Fruit fly (Drosophila melanogaster): ENCODE measurements around the gene Anp.

The Anp gene

DNA sequence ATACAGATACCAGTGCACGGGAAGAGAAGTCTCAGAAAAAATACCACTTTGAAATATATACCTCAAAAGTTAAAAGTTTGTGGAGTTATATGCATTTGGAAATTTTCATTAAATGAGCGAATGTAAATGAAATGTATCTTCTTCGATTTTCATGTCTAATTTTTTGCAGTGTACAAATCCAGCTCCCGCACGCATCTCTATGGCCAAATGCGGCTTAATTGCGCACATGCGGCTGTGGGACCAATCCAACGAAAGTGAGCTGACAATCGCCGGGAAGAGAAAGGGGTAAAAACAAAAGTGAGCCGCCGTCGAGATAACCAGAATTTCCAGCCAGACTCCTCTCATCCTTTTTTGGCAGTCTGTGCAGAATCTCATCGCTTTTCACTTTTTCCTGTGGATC, 45.6 kb upstream of the Anp start (continued):
- peak; percentile 73 for TF ChIP-seq CG3919 (GFP tag; optimal IDR thresholded peaks at IDR 0.05)
- TF ChIP-seq CG11294 (GFP tag; IDR thresholded peaks at IDR 0.05) = peak; percentile 42; the same call in 1 of the 2 replicates
- peak; percentile 71 for TF ChIP-seq CG4318 (GFP tag; optimal IDR thresholded peaks at IDR 0.05)
- peak; percentile 66 for TF ChIP-seq svp (GFP tag)
- TF ChIP-seq CG8119 (GFP tag; IDR thresholded peaks at IDR 0.05) = peak; percentile 88
- TF ChIP-seq CG6808 (GFP tag; optimal IDR thresholded peaks at IDR 0.05) = no peak
- TF ChIP-seq CG8632 (GFP tag; optimal IDR thresholded peaks at IDR 0.05) = no peak
- no peak for TF ChIP-seq CG8319 (GFP tag; optimal IDR thresholded peaks at IDR 0.05)
- TF ChIP-seq CG6163 (GFP tag; IDR thresholded peaks at IDR 0.05) = peak; percentile 83
- TF ChIP-seq Eip75B (GFP tag; optimal IDR thresholded peaks at IDR 0.05) = peak; percentile 42
- no peak for TF ChIP-seq fkh (GFP tag; optimal IDR thresholded peaks at IDR 0.05)
- TF ChIP-seq CG7368 (GFP tag; optimal IDR thresholded peaks at IDR 0.05) = no peak
- TF ChIP-seq Met (GFP tag; optimal IDR thresholded peaks at IDR 0.05) = peak; percentile 17
- TF ChIP-seq CG6792 (GFP tag; optimal IDR thresholded peaks at IDR 0.05) = peak; percentile 37
- peak; percentile 4 for TF ChIP-seq Ets96B (tag; optimal IDR thresholded peaks at IDR 0.05)
- peak; percentile 31 for TF ChIP-seq acj6 (GFP tag; optimal IDR thresholded peaks at IDR 0.05)
- peak; percentile 89 for TF ChIP-seq Hr4 (GFP tag; optimal IDR thresholded peaks at IDR 0.05)
- TF ChIP-seq CG3032 (tag; optimal IDR thresholded peaks at IDR 0.05) = no peak
- peak in 1 of 2 experiments; percentile 64 for TF ChIP-seq salr (GFP tag; optimal IDR thresholded peaks at IDR 0.05)
- peak; percentile 57 for TF ChIP-seq pdm3 (GFP tag; optimal IDR thresholded peaks at IDR 0.05)
- no peak for TF ChIP-seq Smox (GFP tag; optimal IDR thresholded peaks at IDR 0.05)
- TF ChIP-seq ss (GFP tag; optimal IDR thresholded peaks at IDR 0.05) = no peak
- TF ChIP-seq CG9139 (GFP tag; optimal IDR thresholded peaks at IDR 0.05) = no peak
- no peak for TF ChIP-seq cyc (GFP tag; optimal IDR thresholded peaks at IDR 0.05)
- peak; percentile 88 for TF ChIP-seq CG32006 (GFP tag; optimal IDR thresholded peaks at IDR 0.05)

DNA sequence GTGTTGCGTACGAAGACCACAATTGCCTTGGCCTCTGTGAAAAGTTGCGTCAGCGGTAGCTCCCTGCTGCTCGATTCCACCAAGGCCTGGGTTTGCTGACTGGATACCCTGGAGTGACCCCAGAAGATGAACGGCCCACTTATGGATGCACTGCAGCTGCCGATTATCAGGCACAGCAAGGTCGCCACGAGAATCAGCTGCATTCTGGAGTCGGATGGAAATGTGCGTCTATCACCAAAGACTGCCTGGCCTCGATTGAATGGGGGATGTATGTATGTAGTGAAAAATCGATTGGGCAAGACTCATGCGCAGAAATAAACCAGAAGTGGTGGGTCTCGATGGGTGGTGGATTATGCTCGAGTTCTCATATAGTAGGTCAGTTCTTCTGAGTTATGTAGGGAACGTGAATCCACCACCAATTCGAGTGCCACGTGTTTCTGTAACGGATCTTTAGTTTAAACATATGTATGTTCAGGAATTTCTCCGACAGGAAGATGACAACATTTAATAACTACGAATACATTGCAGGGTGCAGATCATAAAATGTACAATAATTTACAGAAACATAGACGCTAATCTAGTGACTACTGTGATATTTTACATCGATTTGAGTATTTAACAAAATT, 43.5 kb upstream of the Anp start, which contains the start of gene VhaAC45RP:
Gene VhaAC45RP (minus strand): TSS at position 261 of the 626 bp plus-strand sequence.
- no peak for TF ChIP-seq CG7368 (GFP tag; optimal IDR thresholded peaks at IDR 0.05)

DNA sequence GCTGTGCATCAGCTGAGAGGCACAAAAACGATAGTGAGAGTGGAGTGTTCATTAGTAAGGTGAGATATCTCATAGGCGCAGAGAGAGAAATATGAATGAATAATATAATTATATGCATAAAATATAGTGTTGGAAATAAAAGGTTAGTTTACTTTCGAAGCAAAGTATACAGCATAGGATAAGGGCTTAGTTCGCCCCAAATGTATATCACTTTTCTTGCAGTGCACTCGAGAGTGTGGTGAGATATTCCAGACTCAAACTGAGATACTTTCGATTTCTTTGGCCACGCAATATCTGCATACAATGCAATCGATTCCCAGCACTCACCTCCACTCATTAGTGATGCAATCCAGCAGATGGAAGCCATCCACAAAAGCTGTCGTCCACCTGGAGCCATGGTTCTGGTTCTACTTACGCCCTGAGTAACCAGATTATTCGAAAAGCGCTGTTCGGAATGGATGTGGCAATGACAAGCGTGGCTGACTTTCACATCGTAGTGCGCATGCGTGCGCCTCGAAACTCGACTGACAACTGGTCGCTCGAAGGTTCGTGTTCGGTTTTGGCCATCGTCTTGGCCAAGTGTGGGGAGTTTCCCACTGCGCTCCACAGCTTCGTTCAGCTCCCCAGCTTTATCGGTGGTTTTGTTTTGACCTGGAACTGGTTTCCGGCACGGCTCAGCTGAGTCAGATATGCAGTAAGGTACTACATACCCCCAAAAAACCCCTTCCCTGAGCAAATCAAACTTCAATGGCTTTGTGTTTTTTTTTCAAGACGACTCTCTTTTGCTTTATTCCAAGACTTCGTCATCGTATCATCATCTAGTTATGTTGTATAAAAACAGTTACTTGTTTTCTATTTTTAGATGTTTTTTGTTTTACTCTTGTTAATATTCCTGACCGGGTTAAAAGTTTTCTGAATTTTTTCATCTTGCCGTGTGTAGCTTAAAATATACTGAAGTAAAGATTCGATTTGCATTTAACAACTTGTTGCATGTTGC, 38.8 kb upstream of the Anp start, which contains the start of gene Rsod:
Gene Rsod (minus strand): TSS at position 537 of the 997 bp plus-strand sequence.
- TF ChIP-seq Gug (GFP tag; IDR thresholded peaks at IDR 0.05) (peak; percentile 83), CG8119 (GFP tag; IDR thresholded peaks at IDR 0.05) (peak; percentile 94), eg (GFP tag; IDR thresholded peaks at IDR 0.05) (peak; percentile 97), CG11294 (GFP tag; IDR thresholded peaks at IDR 0.05) (peak; percentile 86), CG6854 (GFP tag; optimal IDR thresholded peaks at IDR 0.05) (peak; percentile 53), topi (GFP tag; optimal IDR thresholded peaks at IDR 0.05) (peak; percentile 80), CG6792 (GFP tag; optimal IDR thresholded peaks at IDR 0.05) (peak; percentile 81), CG8319 (GFP tag; optimal IDR thresholded peaks at IDR 0.05) (peak; percentile 7), Hr38 (GFP tag; optimal IDR thresholded peaks at IDR 0.05) (no peak), pdm3 (GFP tag; optimal IDR thresholded peaks at IDR 0.05) (peak; percentile 87), fkh (GFP tag; optimal IDR thresholded peaks at IDR 0.05) (no peak), CG9139 (GFP tag; optimal IDR thresholded peaks at IDR 0.05) (no peak), Ets21C (GFP tag; optimal IDR thresholded peaks at IDR 0.05) (peak; percentile 57), CG31627 (GFP tag; optimal IDR thresholded peaks at IDR 0.05) (peak; percentile 70), CG10631 (GFP tag; optimal IDR thresholded peaks at IDR 0.05) (peak; percentile 90), CG6163 (GFP tag; IDR thresholded peaks at IDR 0.05) (peak; percentile 96), dsx (GFP tag; optimal IDR thresholded peaks at IDR 0.05; ENCODE audit: poor library complexity, severe bottlenecking) (peak; percentile 65), Met (GFP tag; optimal IDR thresholded peaks at IDR 0.05) (peak; percentile 79), Hr39 (GFP tag; optimal IDR thresholded peaks at IDR 0.05) (peak; percentile 79), CG15336 (GFP tag; IDR thresholded peaks at IDR 0.05) (peak; percentile 95), CG6808 (GFP tag; optimal IDR thresholded peaks at IDR 0.05) (peak; percentile 21), net (GFP tag; optimal IDR thresholded peaks at IDR 0.05) (peak; percentile 85), CG10669 (GFP tag; optimal IDR thresholded peaks at IDR 0.05) (peak; percentile 71), svp (GFP tag) (peak; percentile 78), CG11762 (GFP tag; optimal IDR thresholded peaks at IDR 0.05; ENCODE audit: insufficient read depth) (peak; percentile 77), CG4318 (GFP tag; optimal IDR thresholded peaks at IDR 0.05) (peak; percentile 79), CG3919 (GFP tag; optimal IDR thresholded peaks at IDR 0.05) (peak; percentile 92), spab (GFP tag; optimal IDR thresholded peaks at IDR 0.05) (peak; percentile 65), Sox102F (GFP tag; optimal IDR thresholded peaks at IDR 0.05) (peak; percentile 76), Eip78C (GFP tag) (peak; percentile 96), CG6276 (GFP tag; optimal IDR thresholded peaks at IDR 0.05) (peak; percentile 88)
